Fruit fly (Drosophila melanogaster): Measurements from ENCODE around the gene Ggt-1.

DNA sequence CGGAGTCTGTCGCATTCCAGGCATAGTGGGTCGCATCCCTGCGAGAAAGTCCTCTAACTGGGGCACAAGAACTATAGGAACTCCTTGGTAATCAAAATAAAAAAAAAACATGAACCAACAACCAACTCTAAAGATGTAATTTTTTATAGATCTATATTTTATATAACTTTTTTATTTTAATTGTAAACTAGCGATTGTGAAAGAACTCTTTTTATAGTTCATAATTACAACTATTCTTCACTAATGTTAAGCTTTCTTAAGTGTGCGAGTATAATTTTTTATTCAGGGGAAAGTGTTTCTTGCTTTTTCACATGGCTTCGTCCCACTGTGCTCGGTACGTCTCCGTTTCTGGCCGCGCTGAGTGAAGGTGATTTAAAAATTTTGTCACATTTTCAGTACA, 27.9 kb upstream of the Ggt-1 start:
- TF ChIP-seq usp (GFP tag; optimal IDR thresholded peaks at IDR 0.05): no peak
- TF ChIP-seq psq (optimal IDR thresholded peaks at IDR 0.05): no peak
- TF ChIP-seq EcR (GFP tag; optimal IDR thresholded peaks at IDR 0.05): no peak
